Worm (Caenorhabditis elegans): ENCODE measurements around the gene eif-3.B.

ce11 chrII:14799367-14799766, 4.2 kb downstream of the eif-3.B start:
- no peak for TF ChIP-seq ztf-11 (tag; optimal IDR thresholded peaks at IDR 0.05)
- no peak for TF ChIP-seq jun-1 (tag; optimal IDR thresholded peaks at IDR 0.05)
- no peak for TF ChIP-seq Y116A8C.19 (tag; optimal IDR thresholded peaks at IDR 0.05; ENCODE audit: borderline replicate concordance)
